Fruit fly (Drosophila melanogaster) whole organism, embryonic: ENCODE data around the gene CG33281.

ENCODE experiments used
- CG10321 ChIP-seq: fragments of 200-800 bp; sonication (Bioruptor generic); IDR thresholded peaks from 2 replicates; pipeline ENCODE4 v1.3.6; 2022; ENCODE audit warnings: missing biosample characterization, missing genetic modification characterization
- CG10565 ChIP-seq: fragments of 200-800 bp; sonication (Bioruptor generic); optimal IDR thresholded peaks from 3 replicates; lab custom pipeline; 2016; ENCODE audit warnings: missing biosample characterization, mild to moderate bottlenecking, missing genetic modification characterization
- CG10979 ChIP-seq: fragments of 200-800 bp; sonication (Bioruptor generic); optimal IDR thresholded peaks from 2 replicates; lab custom pipeline; 2018; ENCODE audit warnings: missing biosample characterization, mild to moderate bottlenecking, missing genetic modification characterization, moderate library complexity
- CG12104 ChIP-seq: fragments of 200-800 bp; sonication (Bioruptor generic); optimal IDR thresholded peaks from 3 replicates; lab custom pipeline; 2016; ENCODE audit warnings: missing biosample characterization, missing genetic modification characterization
- CG12744 ChIP-seq: fragments of 200-800 bp; sonication (Bioruptor generic); optimal IDR thresholded peaks from 2 replicates; lab custom pipeline; 2016; ENCODE audit warnings: missing biosample characterization, missing genetic modification characterization
- CG13296 ChIP-seq: fragments of 200-800 bp; sonication (Bioruptor generic); optimal IDR thresholded peaks from 3 replicates; lab custom pipeline; 2018; ENCODE audit warnings: missing biosample characterization, mild to moderate bottlenecking, missing genetic modification characterization
- CG14667 ChIP-seq: fragments of 200-800 bp; sonication (Bioruptor generic); IDR thresholded peaks from 2 replicates; pipeline ENCODE4 v1.3.6; 2022; ENCODE audit warnings: missing biosample characterization, missing genetic modification characterization
- CG15269 ChIP-seq: fragments of 200-800 bp; sonication (Bioruptor generic); optimal IDR thresholded peaks from 2 replicates; lab custom pipeline; 2018; ENCODE audit warnings: missing biosample characterization, mild to moderate bottlenecking, missing genetic modification characterization, moderate library complexity
- CG1602 ChIP-seq: fragments of 200-800 bp; sonication (Bioruptor generic); optimal IDR thresholded peaks from 3 replicates; lab custom pipeline; 2016; ENCODE audit warnings: missing biosample characterization, missing genetic modification characterization
- CG18262 ChIP-seq: fragments of 200-800 bp; optimal IDR thresholded peaks from 3 replicates; lab custom pipeline; 2019; ENCODE audit warnings: missing biosample characterization, mild to moderate bottlenecking, missing genetic modification characterization, moderate library complexity
- CG2889 ChIP-seq: fragments of 200-800 bp; sonication (Bioruptor generic); IDR thresholded peaks from 3 replicates; pipeline ENCODE4 v1.3.6; 2022; ENCODE audit warnings: missing biosample characterization, missing genetic modification characterization
- CG30020 ChIP-seq: fragments of 200-800 bp; optimal IDR thresholded peaks from 2 replicates; lab custom pipeline; 2019; ENCODE audit warnings: missing biosample characterization, mild to moderate bottlenecking, missing genetic modification characterization, moderate library complexity
- CG42726 ChIP-seq: fragments of 200-800 bp; sonication (Bioruptor generic); IDR thresholded peaks from 2 replicates; pipeline ENCODE4 v1.3.6; 2022; ENCODE audit warnings: missing biosample characterization, missing genetic modification characterization; ENCODE audit not compliant: partially characterized antibody
- CG4404 ChIP-seq: fragments of 200-800 bp; sonication (Bioruptor generic); IDR thresholded peaks from 2 replicates; pipeline ENCODE4 v1.3.6; 2022; ENCODE audit warnings: missing biosample characterization, missing genetic modification characterization
- CG4617 ChIP-seq: fragments of 200-800 bp; sonication (Bioruptor generic); optimal IDR thresholded peaks from 3 replicates; lab custom pipeline; 2016; ENCODE audit warnings: missing biosample characterization, missing genetic modification characterization, borderline replicate concordance
- Chrac-16 ChIP-seq: fragments of 200-800 bp; sonication (Bioruptor generic); optimal IDR thresholded peaks from 3 replicates; lab custom pipeline; 2016; ENCODE audit warnings: missing biosample characterization, missing genetic modification characterization
- D ChIP-seq, 2 experiments: fragments of 200-800 bp in 1 of 2; fragments of >200 bp in 1 of 2; sonication (Bioruptor generic) in 1 of 2; optimal IDR thresholded peaks; 2 replicates in 1 of 2; 3 replicates in 1 of 2; lab custom pipeline; 2017; ENCODE audit warnings: mild to moderate bottlenecking in 1 of 2, missing biosample characterization in 1 of 2, missing genetic modification characterization in 1 of 2, missing genetic modification reagents in 1 of 2
- Dip2 ChIP-seq: fragments of 200-800 bp; sonication (Bioruptor generic); IDR thresholded peaks from 2 replicates; pipeline ENCODE4 v1.3.6; 2022; ENCODE audit warnings: missing biosample characterization, missing genetic modification characterization
- HLH3B ChIP-seq: fragments of 200-800 bp; sonication (Bioruptor generic); IDR thresholded peaks from 2 replicates; pipeline ENCODE4 v1.3.6; 2022; ENCODE audit warnings: missing biosample characterization, missing genetic modification characterization
- Hmx ChIP-seq: fragments of 200-800 bp; sonication (Bioruptor generic); optimal IDR thresholded peaks from 2 replicates; lab custom pipeline; 2016; ENCODE audit warnings: missing biosample characterization, missing genetic modification characterization
- Hsf ChIP-seq: fragments of 200-800 bp; sonication (Bioruptor generic); optimal IDR thresholded peaks from 3 replicates; lab custom pipeline; 2016; ENCODE audit warnings: missing biosample characterization, missing genetic modification characterization
- Jarid2 ChIP-seq: fragments of 200-800 bp; sonication (Bioruptor generic); optimal IDR thresholded peaks from 3 replicates; lab custom pipeline; 2017; ENCODE audit warnings: mild to moderate bottlenecking, missing biosample characterization, missing genetic modification reagents, missing genetic modification characterization
- Lim3 ChIP-seq: fragments of 200-800 bp; sonication (Bioruptor generic); IDR thresholded peaks from 2 replicates; pipeline ENCODE4 v1.3.6; 2022; ENCODE audit warnings: missing biosample characterization, missing genetic modification characterization
- Nf-YC ChIP-seq: fragments of 200-800 bp; optimal IDR thresholded peaks from 3 replicates; lab custom pipeline; 2019; ENCODE audit warnings: missing biosample characterization, mild to moderate bottlenecking, missing genetic modification characterization, moderate library complexity
- Sox102F ChIP-seq: fragments of 200-800 bp; sonication (Bioruptor generic); optimal IDR thresholded peaks from 2 replicates; lab custom pipeline; 2018; ENCODE audit warnings: missing biosample characterization, mild to moderate bottlenecking, missing genetic modification characterization, moderate library complexity
- Sry-β ChIP-seq: fragments of 200-800 bp; sonication (Bioruptor generic); optimal IDR thresholded peaks from 2 replicates; lab custom pipeline; 2018; ENCODE audit warnings: missing biosample characterization, mild to moderate bottlenecking, missing genetic modification characterization, moderate library complexity
- Xrp1 ChIP-seq: fragments of 200-800 bp; sonication (Bioruptor generic); IDR thresholded peaks from 2 replicates; pipeline ENCODE4 v1.3.6; 2022; ENCODE audit warnings: missing biosample characterization, missing genetic modification characterization
- aop ChIP-seq: fragments of 200-800 bp; sonication (Bioruptor generic); IDR thresholded peaks from 2 replicates; pipeline ENCODE4 v1.3.6; 2022; ENCODE audit warnings: missing biosample characterization, missing genetic modification characterization
- bab2 ChIP-seq: fragments of 200-800 bp; sonication (Bioruptor generic); optimal IDR thresholded peaks from 2 replicates; lab custom pipeline; 2016; ENCODE audit warnings: missing biosample characterization, missing genetic modification characterization
- bcd ChIP-seq: fragments of 200-800 bp; sonication (Bioruptor generic); optimal IDR thresholded peaks from 2 replicates; lab custom pipeline; 2017; ENCODE audit warnings: missing biosample characterization, mild to moderate bottlenecking, missing genetic modification characterization
- bowl ChIP-seq: fragments of 200-800 bp; sonication (Bioruptor generic); IDR thresholded peaks from 2 replicates; pipeline ENCODE4 v1.3.6; 2022; ENCODE audit warnings: missing biosample characterization, missing genetic modification characterization
- bsh ChIP-seq, 2 experiments: fragments of 200-800 bp; sonication (Bioruptor generic); optimal IDR thresholded peaks; 2 replicates each; lab custom pipeline; 2017 to 2018; ENCODE audit warnings: mild to moderate bottlenecking in 2 of 2, missing biosample characterization in 2 of 2, missing genetic modification characterization in 2 of 2, moderate library complexity in 1 of 2
- btn ChIP-seq: fragments of 200-800 bp; sonication (Bioruptor generic); optimal IDR thresholded peaks from 2 replicates; lab custom pipeline; 2016; ENCODE audit warnings: missing biosample characterization, missing genetic modification characterization
- chm ChIP-seq: fragments of 200-800 bp; sonication (Bioruptor generic); IDR thresholded peaks from 2 replicates; pipeline ENCODE4 v1.3.6; 2022; ENCODE audit warnings: missing biosample characterization, missing genetic modification characterization
- dan ChIP-seq: fragments of 200-800 bp; sonication (Bioruptor generic); IDR thresholded peaks from 2 replicates; pipeline ENCODE4 v1.3.6; 2022; ENCODE audit warnings: missing biosample characterization, missing genetic modification characterization
- gro ChIP-seq: fragments of 200-800 bp; sonication (Bioruptor generic); optimal IDR thresholded peaks from 2 replicates; lab custom pipeline; 2016; ENCODE audit warnings: missing biosample characterization, missing genetic modification characterization
- gt ChIP-seq: fragments of 200-800 bp; sonication (Bioruptor generic); IDR thresholded peaks from 2 replicates; pipeline ENCODE4 v1.3.6; 2022; ENCODE audit warnings: missing biosample characterization, missing genetic modification characterization
- hkb ChIP-seq, 2 experiments: fragments of 200-800 bp in 1 of 2; fragments of >200 bp in 1 of 2; sonication (Bioruptor generic) in 1 of 2; IDR thresholded peaks in 1 of 2; optimal IDR thresholded peaks in 1 of 2; 2 replicates each; pipeline versions ENCODE4 v1.3.6 to Lab custom; 2017 to 2022; ENCODE audit warnings: missing biosample characterization in 1 of 2, missing genetic modification characterization in 1 of 2
- kni ChIP-seq: fragments of 200-800 bp; sonication (Bioruptor generic); optimal IDR thresholded peaks from 3 replicates; lab custom pipeline; 2017; ENCODE audit warnings: mild to moderate bottlenecking, missing biosample characterization, missing genetic modification reagents, missing genetic modification characterization
- knrl ChIP-seq: fragments of 200-800 bp; sonication (Bioruptor generic); IDR thresholded peaks from 3 replicates; pipeline ENCODE4 v1.3.6; 2022; ENCODE audit warnings: missing biosample characterization, missing genetic modification characterization; ENCODE audit not compliant: partially characterized antibody
- luna ChIP-seq: fragments of 200-800 bp; sonication (Bioruptor generic); optimal IDR thresholded peaks from 2 replicates; lab custom pipeline; 2016; ENCODE audit warnings: missing biosample characterization, missing genetic modification characterization
- mam ChIP-seq: fragments of 200-800 bp; sonication (Bioruptor generic); optimal IDR thresholded peaks from 3 replicates; lab custom pipeline; 2016; ENCODE audit warnings: missing biosample characterization, missing genetic modification characterization
- nerfin-2 ChIP-seq: fragments of 200-800 bp; sonication (Bioruptor generic); IDR thresholded peaks from 2 replicates; pipeline ENCODE4 v1.3.6; 2022; ENCODE audit warnings: missing biosample characterization, missing genetic modification characterization; ENCODE audit not compliant: partially characterized antibody
- row ChIP-seq: fragments of 200-800 bp; sonication (Bioruptor generic); IDR thresholded peaks from 3 replicates; pipeline ENCODE4 v1.3.6; 2022; ENCODE audit warnings: missing biosample characterization, missing genetic modification characterization
- sd ChIP-seq: fragments of 200-800 bp; sonication (Bioruptor generic); optimal IDR thresholded peaks from 3 replicates; lab custom pipeline; 2018; ENCODE audit warnings: missing biosample characterization, mild to moderate bottlenecking, missing genetic modification characterization, moderate library complexity
- stc ChIP-seq: fragments of 200-800 bp; sonication (Bioruptor generic); IDR thresholded peaks from 2 replicates; pipeline ENCODE4 v1.3.6; 2022; ENCODE audit warnings: missing biosample characterization, missing genetic modification characterization
- tin ChIP-seq: fragments of 200-800 bp; sonication (Bioruptor generic); optimal IDR thresholded peaks from 3 replicates; lab custom pipeline; 2016; ENCODE audit warnings: missing biosample characterization, missing genetic modification characterization
- trem ChIP-seq: fragments of 200-800 bp; optimal IDR thresholded peaks from 3 replicates; lab custom pipeline; 2019; ENCODE audit warnings: missing biosample characterization, mild to moderate bottlenecking, missing genetic modification characterization, moderate library complexity
- unc-4 ChIP-seq: fragments of 200-800 bp; sonication (Bioruptor generic); IDR thresholded peaks from 2 replicates; pipeline ENCODE4 v1.3.6; 2022; ENCODE audit warnings: missing biosample characterization, missing genetic modification characterization; ENCODE audit not compliant: partially characterized antibody
- zfh1 ChIP-seq: fragments of 200-800 bp; sonication (Bioruptor generic); IDR thresholded peaks from 3 replicates; pipeline ENCODE4 v1.3.6; 2022; ENCODE audit warnings: missing biosample characterization, missing genetic modification characterization

Gene CG33281

DNA sequence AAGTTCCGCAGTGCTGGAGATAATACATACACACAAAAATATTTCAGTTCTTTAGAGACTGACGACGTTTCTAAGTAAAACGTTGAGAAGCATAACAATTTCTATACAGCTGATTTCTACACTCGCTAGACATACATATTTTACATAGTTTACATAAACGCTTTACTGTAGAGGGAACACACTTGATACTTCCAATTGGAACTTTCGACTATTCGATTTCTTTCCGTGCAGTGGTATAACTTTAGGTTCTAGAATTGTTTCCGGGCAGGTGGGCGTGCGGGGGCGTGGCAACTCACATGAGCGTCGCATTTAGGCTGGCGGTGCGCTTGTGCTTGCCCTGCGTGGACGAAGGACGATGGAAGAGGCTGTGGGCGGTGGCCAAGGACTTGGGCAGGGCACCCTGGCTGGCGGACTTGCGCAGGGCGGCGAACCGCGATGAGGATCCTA is 48.5 kb downstream of the CG33281 start (continued):
- TF ChIP-seq bcd (GFP tag; lab: Kevin White, UChicago) (no peak), Sox102F (GFP tag; lab: Kevin White, UChicago) (peak; percentile 16), Hsf (GFP tag; lab: Kevin White, UChicago) (peak; percentile 2), CG13296 (GFP tag; lab: Kevin White, UChicago) (peak; percentile 3), Dip2 (GFP tag; lab: Robert Waterston, UW) (no peak), D (optimal IDR thresholded peaks at IDR 0.05; lab: Kevin White, UChicago) (no peak), D (GFP tag; optimal IDR thresholded peaks at IDR 0.05; lab: Kevin White, UChicago) (no peak), CG10565 (GFP tag; lab: Kevin White, UChicago) (no peak), CG14667 (GFP tag; lab: Robert Waterston, UW) (no peak), stc (no peak), Jarid2 (no peak), row (GFP tag; lab: Robert Waterston, UW) (peak; percentile 40; the same call in 2 of the 3 replicates), trem (tag; lab: Kevin White, UChicago) (no peak), CG15269 (tag; lab: Kevin White, UChicago) (peak; percentile 25), zfh1 (GFP tag; lab: Robert Waterston, UW) (no peak), luna (GFP tag; lab: Kevin White, UChicago) (no peak), CG4617 (GFP tag; lab: Kevin White, UChicago) (no peak), CG1602 (GFP tag; lab: Kevin White, UChicago) (no peak), knrl (peak; percentile 49; the same call in 2 of the 3 replicates), CG30020 (tag; lab: Kevin White, UChicago) (no peak), bowl (GFP tag; lab: Robert Waterston, UW) (no peak), kni (no peak), nerfin-2 (0 out of 2 replicates have a peak, but pooled peaks have one; percentile 8), CG42726 (GFP tag; lab: Robert Waterston, UW) (no peak; the same call in 1 of the 2 replicates), aop (GFP tag; lab: Robert Waterston, UW) (no peak), bsh (GFP tag; optimal IDR thresholded peaks at IDR 0.05; lab: Kevin White, UChicago) (no peak), btn (GFP tag; lab: Kevin White, UChicago) (peak; percentile 5), chm (GFP tag; lab: Robert Waterston, UW) (0 out of 2 replicates have a peak, but pooled peaks have one; percentile 22), Sry-β (no peak), CG18262 (tag; lab: Kevin White, UChicago) (no peak), Chrac-16 (GFP tag; lab: Kevin White, UChicago) (no peak), unc-4 (GFP tag; lab: Robert Waterston, UW) (no peak), dan (GFP tag; lab: Robert Waterston, UW) (no peak), tin (GFP tag; lab: Kevin White, UChicago) (no peak), CG12744 (no peak), Hmx (GFP tag; lab: Kevin White, UChicago) (no peak), Nf-YC (no peak), hkb (optimal IDR thresholded peaks at IDR 0.05; lab: Kevin White, UChicago) (no peak), hkb (GFP tag; IDR thresholded peaks at IDR 0.05; lab: Robert Waterston, UW) (peak; percentile 12; the same call in 1 of the 2 replicates), sd (no peak), bab2 (GFP tag; lab: Kevin White, UChicago) (no peak), CG4404 (GFP tag; lab: Robert Waterston, UW) (no peak), gt (GFP tag; lab: Robert Waterston, UW) (no peak), Xrp1 (0 out of 2 replicates have a peak, but pooled peaks have one; percentile 48), CG2889 (GFP tag; lab: Robert Waterston, UW) (no peak), mam (peak; percentile 29), CG10979 (tag; lab: Kevin White, UChicago) (peak; percentile 23), gro (GFP tag; lab: Kevin White, UChicago) (no peak), Lim3 (GFP tag; lab: Robert Waterston, UW) (no peak), CG10321 (GFP tag; lab: Robert Waterston, UW) (no peak), CG12104 (GFP tag; lab: Kevin White, UChicago) (peak; percentile 2), HLH3B (no peak)
